Worm (Caenorhabditis elegans) whole organism, young adult: ENCODE results near the gene cdt-2.

Experiments used
- B0261.1 ChIP-seq: sonication (generic microtip); optimal IDR thresholded peaks from 2 replicates; lab custom pipeline; 2016; ENCODE audit warnings: mild to moderate bottlenecking, missing genetic modification characterization, moderate library complexity, missing compliant biosample characterization
- F10E7.11 ChIP-seq: sonication (generic microtip); optimal IDR thresholded peaks from 2 replicates; lab custom pipeline; 2017; ENCODE audit warnings: mild to moderate bottlenecking, missing genetic modification characterization, moderate library complexity, missing compliant biosample characterization
- F22D6.2 ChIP-seq: sonication (generic microtip); optimal IDR thresholded peaks from 2 replicates; lab custom pipeline; 2016; ENCODE audit warnings: mild to moderate bottlenecking, missing genetic modification characterization, missing compliant biosample characterization
- F23B12.7 ChIP-seq: sonication (generic microtip); optimal IDR thresholded peaks from 2 replicates; lab custom pipeline; 2017; ENCODE audit warnings: missing genetic modification characterization, mild to moderate bottlenecking, missing compliant biosample characterization, antibody characterized with exemption, moderate library complexity; ENCODE audit not compliant: insufficient read depth
- F49E8.2 ChIP-seq: sonication (generic microtip); optimal IDR thresholded peaks from 3 replicates; lab custom pipeline; 2017; ENCODE audit warnings: missing genetic modification characterization, mild to moderate bottlenecking, missing compliant biosample characterization, antibody characterized with exemption, moderate library complexity; ENCODE audit not compliant: insufficient read depth
- F52B5.7 ChIP-seq: sonication (generic microtip); optimal IDR thresholded peaks from 2 replicates; lab custom pipeline; 2016; ENCODE audit warnings: mild to moderate bottlenecking, missing genetic modification characterization, missing compliant biosample characterization
- K11D2.4 ChIP-seq: fragments of 200-800 bp; sonication (Bioruptor generic); IDR thresholded peaks from 2 replicates; pipeline ENCODE4 v1.3.6; 2022; ENCODE audit warnings: missing genetic modification reagents, missing genetic modification characterization, missing compliant biosample characterization
- K12H6.12 ChIP-seq: fragments of 200-800 bp; sonication (Bioruptor generic); optimal IDR thresholded peaks from 2 replicates; lab custom pipeline; 2018; ENCODE audit warnings: mild to moderate bottlenecking, missing genetic modification characterization, missing compliant biosample characterization
- T07F8.4 ChIP-seq: sonication (generic microtip); optimal IDR thresholded peaks from 2 replicates; lab custom pipeline; 2016; ENCODE audit warnings: mild to moderate bottlenecking, missing genetic modification characterization, moderate library complexity, missing compliant biosample characterization
- T26A5.8 ChIP-seq: sonication (generic microtip); optimal IDR thresholded peaks from 2 replicates; lab custom pipeline; 2016; ENCODE audit warnings: missing genetic modification characterization, missing compliant biosample characterization
- Y79H2A.3 ChIP-seq: fragments of 200-800 bp; sonication (Bioruptor generic); conservative IDR thresholded peaks from 2 replicates; pipeline ENCODE4 v1.3.6; 2022; ENCODE audit warnings: missing genetic modification reagents, missing genetic modification characterization, missing compliant biosample characterization
- Y95B8A.8 ChIP-seq: fragments of 200-800 bp; sonication (Bioruptor generic); IDR thresholded peaks from 2 replicates; pipeline ENCODE4 v1.3.6; 2022; ENCODE audit warnings: missing genetic modification reagents, missing genetic modification characterization, missing compliant biosample characterization
- ama-1 ChIP-seq, 3 experiments: fragments of 150-350 bp in 1 of 3; sonication (generic microtip) in 2 of 3; optimal IDR thresholded peaks; 2 replicates each; lab custom pipeline; 2014 to 2018; ENCODE audit warnings: missing biosample characterization in 2 of 3, missing genetic modification characterization in 2 of 3, missing genetic modification reagents in 2 of 3
- athp-1 ChIP-seq: sonication (generic microtip); optimal IDR thresholded peaks from 2 replicates; lab custom pipeline; 2017; ENCODE audit warnings: mild to moderate bottlenecking, missing genetic modification characterization, missing compliant biosample characterization
- attf-5 ChIP-seq: fragments of 200-800 bp; sonication (Bioruptor generic); optimal IDR thresholded peaks from 2 replicates; lab custom pipeline; 2018; ENCODE audit warnings: mild to moderate bottlenecking, missing genetic modification characterization, missing compliant biosample characterization
- bed-2 ChIP-seq: fragments of 200-800 bp; sonication (Bioruptor generic); IDR thresholded peaks from 2 replicates; pipeline ENCODE4 v1.3.6; 2022; ENCODE audit warnings: missing genetic modification reagents, missing genetic modification characterization, missing compliant biosample characterization
- cebp-2 ChIP-seq: fragments of 200-800 bp; sonication (Bioruptor generic); IDR thresholded peaks from 2 replicates; pipeline ENCODE4 v1.3.6; 2022; ENCODE audit warnings: missing genetic modification characterization, missing compliant biosample characterization
- ceh-79 ChIP-seq: sonication (generic microtip); optimal IDR thresholded peaks from 2 replicates; lab custom pipeline; 2017; ENCODE audit warnings: mild to moderate bottlenecking, missing genetic modification characterization, missing compliant biosample characterization
- dox-1 ChIP-seq: fragments of 200-800 bp; sonication (Bioruptor generic); IDR thresholded peaks from 2 replicates; pipeline ENCODE4 v1.3.6; 2022; ENCODE audit warnings: missing genetic modification reagents, missing genetic modification characterization, missing compliant biosample characterization
- hlh-12 ChIP-seq: sonication (generic microtip); optimal IDR thresholded peaks from 2 replicates; lab custom pipeline; 2016; ENCODE audit warnings: missing genetic modification characterization, missing compliant biosample characterization
- hmg-1.2 ChIP-seq: fragments of 200-800 bp; sonication (Bioruptor generic); IDR thresholded peaks from 2 replicates; pipeline ENCODE4 v1.3.6; 2022; ENCODE audit warnings: missing genetic modification reagents, missing genetic modification characterization, missing compliant biosample characterization
- hmg-20 ChIP-seq: fragments of 200-800 bp; sonication (Bioruptor generic); IDR thresholded peaks from 2 replicates; pipeline ENCODE4 v1.3.6; 2022; ENCODE audit warnings: missing genetic modification reagents, missing genetic modification characterization, missing compliant biosample characterization
- lir-1 ChIP-seq: fragments of 200-800 bp; sonication (Bioruptor generic); conservative IDR thresholded peaks from 2 replicates; pipeline ENCODE4 v1.3.6; 2022; ENCODE audit warnings: missing genetic modification reagents, missing genetic modification characterization, missing compliant biosample characterization
- lsl-1 ChIP-seq: fragments of 200-800 bp; sonication (Bioruptor generic); optimal IDR thresholded peaks from 2 replicates; lab custom pipeline; 2018; ENCODE audit warnings: mild to moderate bottlenecking, missing genetic modification characterization, moderate library complexity, missing compliant biosample characterization
- madf-10 ChIP-seq: sonication (generic microtip); optimal IDR thresholded peaks from 2 replicates; lab custom pipeline; 2016; ENCODE audit warnings: mild to moderate bottlenecking, missing genetic modification characterization, missing compliant biosample characterization
- mes-4 ChIP-seq: sonication (generic microtip); optimal IDR thresholded peaks from 2 replicates; lab custom pipeline; 2016; ENCODE audit warnings: missing genotype, missing genetic modification characterization, missing compliant biosample characterization
- mxl-1 ChIP-seq: sonication (generic microtip); optimal IDR thresholded peaks from 2 replicates; lab custom pipeline; 2016; ENCODE audit warnings: missing genetic modification characterization, missing compliant biosample characterization
- nhr-179 ChIP-seq: sonication (generic microtip); optimal IDR thresholded peaks from 2 replicates; lab custom pipeline; 2016; ENCODE audit warnings: mild to moderate bottlenecking, missing genetic modification characterization, missing compliant biosample characterization
- sptf-2 ChIP-seq: fragments of 200-800 bp; sonication (Bioruptor generic); optimal IDR thresholded peaks from 2 replicates; lab custom pipeline; 2018; ENCODE audit warnings: mild to moderate bottlenecking, missing genetic modification characterization, missing compliant biosample characterization
- tbp1 ChIP-seq: fragments of 200-800 bp; sonication (Bioruptor generic); optimal IDR thresholded peaks from 2 replicates; lab custom pipeline; 2018; ENCODE audit warnings: mild to moderate bottlenecking, missing genetic modification characterization, missing compliant biosample characterization
- unc-130 ChIP-seq: sonication (generic microtip); optimal IDR thresholded peaks from 2 replicates; lab custom pipeline; 2016; ENCODE audit warnings: missing genetic modification reagents, missing genetic modification characterization, missing compliant biosample characterization
- zfh-2 ChIP-seq: fragments of 200-800 bp; sonication (Bioruptor generic); conservative IDR thresholded peaks from 2 replicates; pipeline ENCODE4 v1.3.6; 2022; ENCODE audit warnings: missing genetic modification reagents, missing genetic modification characterization, missing compliant biosample characterization
- ztf-22 ChIP-seq: fragments of 200-800 bp; sonication (Bioruptor generic); optimal IDR thresholded peaks from 2 replicates; lab custom pipeline; 2018; ENCODE audit warnings: mild to moderate bottlenecking, missing genetic modification characterization, moderate library complexity, missing compliant biosample characterization
- ztf-28 ChIP-seq: fragments of 200-800 bp; sonication (Bioruptor generic); IDR thresholded peaks from 2 replicates; pipeline ENCODE4 v1.3.6; 2022; ENCODE audit warnings: missing genetic modification reagents, missing genetic modification characterization, missing compliant biosample characterization

cdt-2 gene

DNA sequence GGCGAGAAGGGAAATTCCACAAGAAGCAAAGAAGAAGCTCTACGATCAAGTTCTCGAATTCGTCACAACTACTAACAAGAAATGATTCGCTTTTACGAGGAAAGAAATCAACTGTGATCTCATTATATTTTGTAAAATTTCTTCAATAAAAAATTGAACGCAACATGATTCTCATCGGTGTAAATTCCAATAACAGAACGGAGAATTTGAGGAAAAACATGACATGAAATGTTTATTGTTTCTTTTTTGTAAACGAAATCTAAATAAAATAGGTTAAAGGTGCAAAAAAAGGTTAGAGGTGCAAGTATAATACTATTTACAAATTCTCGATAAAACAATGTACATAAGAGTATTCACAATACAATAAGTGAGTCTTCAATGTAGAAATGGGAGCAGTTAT is 563 bp upstream of the cdt-2 start (continued):
- TF ChIP-seq Y95B8A.8 (GFP tag; lab: Robert Waterston, UW) (peak; percentile 91), athp-1 (peak; percentile 71), lsl-1 (peak; percentile 46), madf-10 (no peak)

DNA sequence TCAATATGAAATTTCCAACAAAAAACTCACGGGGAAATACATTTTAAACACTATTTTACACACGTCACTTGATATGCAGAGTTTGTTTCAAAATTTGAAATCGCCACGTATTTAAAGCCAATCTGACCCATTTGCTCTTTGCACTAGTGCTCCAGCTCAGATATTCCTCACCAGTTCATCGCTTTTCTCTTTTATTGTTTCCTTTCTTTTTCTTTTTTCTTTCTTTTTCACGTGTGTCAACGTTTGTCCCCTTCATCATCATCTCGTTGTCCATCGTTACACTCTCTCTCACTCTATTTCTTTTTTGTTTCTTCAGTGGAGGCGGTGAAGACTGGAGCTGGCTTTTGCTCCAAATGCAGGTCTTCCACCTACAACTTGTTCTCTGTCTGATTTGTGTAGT is 6.3 kb downstream of the cdt-2 start, which contains the start of gene F02D8.4:
Gene F02D8.4 (plus strand): TSS at position 301 of the 400 bp plus-strand sequence.
- no peak for TF ChIP-seq K11D2.4 (GFP tag; lab: Robert Waterston, UW)
- no peak for TF ChIP-seq attf-5
- no peak for TF ChIP-seq K12H6.12 (tag; lab: Kevin White, UChicago)
- no peak for TF ChIP-seq hmg-1.2
- no peak for TF ChIP-seq ztf-22 (GFP tag; lab: Kevin White, UChicago)
- no peak for TF ChIP-seq F52B5.7 (tag; lab: Kevin White, UChicago)
- no peak for TF ChIP-seq B0261.1 (tag; lab: Kevin White, UChicago)
- no peak for TF ChIP-seq F22D6.2
- no peak for TF ChIP-seq F49E8.2 (tag; lab: Kevin White, UChicago)
- no peak for TF ChIP-seq sptf-2 (GFP tag; lab: Kevin White, UChicago)
- no peak for TF ChIP-seq F10E7.11 (tag; lab: Kevin White, UChicago)
- no peak for TF ChIP-seq unc-130 (GFP tag; lab: Kevin White, UChicago)
- no peak for TF ChIP-seq bed-2 (GFP tag; lab: Robert Waterston, UW)
- no peak for TF ChIP-seq hmg-20 (GFP tag; lab: Robert Waterston, UW)
- no peak for TF ChIP-seq nhr-179 (tag; lab: Kevin White, UChicago)
- no peak for TF ChIP-seq T26A5.8

DNA sequence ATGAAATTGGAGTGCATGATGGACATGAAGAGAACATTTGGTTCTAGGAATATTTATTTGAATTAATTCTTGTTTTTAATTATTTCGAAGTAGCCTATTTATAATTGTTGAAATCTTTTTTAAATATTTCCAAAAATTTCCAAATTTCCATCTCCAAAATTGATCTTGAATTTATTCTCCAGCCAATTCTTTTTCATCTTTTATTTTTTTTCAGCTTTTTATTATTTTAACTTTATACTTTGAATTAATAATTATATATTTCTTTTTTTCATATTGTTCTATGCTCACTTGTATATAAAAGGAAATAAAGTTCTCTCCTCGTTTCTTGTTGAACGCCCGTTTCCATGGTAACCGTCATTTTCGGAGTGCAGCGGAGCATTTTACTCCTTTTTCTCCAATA is 11.0 kb downstream of the cdt-2 start, which contains the start of gene xbx-1:
Gene xbx-1 (plus strand): TSS at position 301 of the 400 bp plus-strand sequence.
- TF ChIP-seq F52B5.7 (tag; lab: Kevin White, UChicago) = no peak
- no peak for TF ChIP-seq cebp-2 (GFP tag; lab: Robert Waterston, UW)
- no peak for TF ChIP-seq F23B12.7 (tag; lab: Kevin White, UChicago)
- TF ChIP-seq ceh-79 (tag; lab: Kevin White, UChicago) = no peak
- TF ChIP-seq Y79H2A.3 (GFP tag; lab: Robert Waterston, UW) = no peak
- no peak for TF ChIP-seq K12H6.12 (tag; lab: Kevin White, UChicago)
- no peak for TF ChIP-seq ztf-28 (GFP tag; lab: Robert Waterston, UW)
- TF ChIP-seq lir-1 (GFP tag; lab: Robert Waterston, UW) = no peak
- TF ChIP-seq zfh-2 (GFP tag; lab: Robert Waterston, UW) = no peak
- TF ChIP-seq tbp1 (GFP tag; lab: Kevin White, UChicago) = no peak
- no peak for TF ChIP-seq athp-1

DNA sequence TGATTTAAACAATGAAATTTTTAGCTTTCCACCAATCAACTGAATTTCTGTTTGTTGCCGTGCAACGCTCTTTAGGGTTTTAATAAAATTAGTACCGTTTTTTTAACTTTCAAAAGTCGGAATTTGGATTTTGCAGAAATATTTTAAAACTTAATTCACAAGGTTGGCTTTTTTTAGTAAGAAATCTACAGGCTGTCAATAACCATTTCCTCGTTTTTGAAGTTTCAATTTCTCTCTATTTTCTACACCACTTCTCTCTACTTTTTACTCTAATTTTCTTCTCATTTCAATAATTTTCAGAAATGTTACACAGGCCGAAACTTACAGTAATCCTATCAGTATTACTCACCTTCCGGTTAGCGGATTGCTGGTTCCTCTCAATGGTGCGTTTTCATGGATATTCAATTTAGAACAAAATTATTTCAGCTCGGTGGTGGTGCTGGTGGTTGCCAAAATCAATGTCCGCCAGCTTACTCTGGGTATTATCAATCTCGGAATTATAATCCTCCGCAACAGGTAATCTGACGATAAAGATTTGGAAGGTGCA is 12.6 kb downstream of the cdt-2 start, which contains the start of the genes grd-12 and F02D8.1:
Gene grd-12 (plus strand): TSS at position 301 of the 547 bp plus-strand sequence.
Gene F02D8.1 (minus strand): TSS at position 497 of the 547 bp plus-strand sequence.
- TF ChIP-seq T07F8.4 (tag; lab: Kevin White, UChicago) (no peak), zfh-2 (GFP tag; lab: Robert Waterston, UW) (no peak), attf-5 (no peak), dox-1 (GFP tag; lab: Robert Waterston, UW) (no peak), hlh-12 (tag; lab: Kevin White, UChicago) (no peak), mxl-1 (tag; lab: Kevin White, UChicago) (no peak), ama-1 (optimal IDR thresholded peaks at IDR 0.05; lab: Kevin White, UChicago) (no peak), ama-1 (GFP tag; optimal IDR thresholded peaks at IDR 0.05; lab: Kevin White, UChicago) (no peak), mes-4 (tag; lab: Kevin White, UChicago) (no peak)
